Fruit fly (Drosophila melanogaster): Measurements from ENCODE around the gene Wdr33.

The Wdr33 gene

DNA sequence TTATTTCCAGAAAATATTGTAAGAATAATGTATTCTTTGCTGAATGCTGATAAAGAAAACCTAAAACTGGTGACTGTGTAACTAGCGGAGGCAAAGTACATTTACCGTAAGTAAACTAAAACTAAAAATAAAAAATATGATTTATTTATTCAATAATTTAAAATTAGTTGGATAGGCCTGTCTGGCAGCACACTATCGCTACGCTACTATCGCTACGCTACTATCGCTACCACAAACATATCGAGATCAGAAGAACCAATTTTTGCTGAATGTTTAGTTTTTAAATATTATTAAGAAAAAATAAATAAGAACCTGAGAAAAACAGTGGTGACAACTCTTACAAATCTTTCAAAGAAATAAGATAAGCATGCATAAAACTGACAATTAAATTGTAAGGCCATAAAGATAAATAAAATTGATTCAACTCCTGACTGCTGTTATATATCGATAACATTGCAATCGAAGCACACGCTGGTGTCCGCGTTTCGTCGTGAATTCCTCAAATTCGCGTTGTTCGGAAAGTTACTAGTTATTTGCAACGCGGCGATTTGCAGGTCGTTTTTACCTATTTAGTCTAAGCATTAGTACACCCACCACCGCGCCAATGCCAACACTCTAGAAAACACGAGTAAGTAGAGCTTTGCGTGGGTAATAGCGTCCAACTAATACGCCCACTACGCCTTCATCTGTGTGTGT is at the start of gene Wdr33:
Gene Wdr33 (plus strand): TSS at position 438 of the 696 bp plus-strand sequence.
- TF ChIP-seq CG8478 (optimal IDR thresholded peaks at IDR 0.05): no peak

DNA sequence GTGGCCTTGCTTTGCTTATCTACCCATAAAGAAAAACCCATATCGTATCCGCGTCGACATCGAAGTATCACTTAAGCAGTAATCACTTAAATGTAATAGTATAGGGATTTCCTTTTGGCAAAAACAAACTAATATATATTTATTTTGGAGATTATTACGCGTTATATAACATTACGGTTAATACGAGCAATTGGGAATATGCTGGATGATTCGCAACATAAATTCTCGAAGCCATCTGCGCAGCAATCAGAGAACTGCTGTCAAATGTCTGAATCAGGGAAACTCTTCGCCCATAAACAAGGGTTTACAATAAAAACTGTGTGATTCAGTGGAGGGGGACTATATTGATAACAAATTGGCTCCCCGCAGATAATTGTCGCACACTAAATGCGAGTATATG is 49.8 kb upstream of the Wdr33 start:
- TF ChIP-seq CTCF (optimal IDR thresholded peaks at IDR 0.05) (no peak), CG8478 (optimal IDR thresholded peaks at IDR 0.05) (no peak)

DNA sequence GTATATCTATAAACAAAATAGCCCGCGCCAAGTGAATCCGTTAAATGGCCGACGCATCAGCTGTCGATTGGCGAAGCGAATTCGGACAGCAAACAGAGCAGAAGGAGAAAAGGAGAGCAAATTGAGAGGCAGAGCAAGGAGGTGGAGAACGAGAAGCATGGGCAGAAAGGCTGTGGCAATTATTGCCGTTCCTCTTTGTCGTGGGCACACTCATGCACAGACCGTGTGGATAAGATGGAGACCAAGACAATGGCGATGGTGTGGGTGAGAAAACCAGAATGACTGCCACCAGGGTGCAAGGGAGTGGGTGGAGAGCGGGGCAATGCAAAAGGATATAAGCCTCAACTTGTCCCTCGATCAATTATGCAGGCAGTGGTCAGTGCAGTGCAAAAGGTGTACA is 49.3 kb upstream of the Wdr33 start:
- no peak for TF ChIP-seq CG8478 (optimal IDR thresholded peaks at IDR 0.05)
- no peak for TF ChIP-seq CTCF (optimal IDR thresholded peaks at IDR 0.05)

DNA sequence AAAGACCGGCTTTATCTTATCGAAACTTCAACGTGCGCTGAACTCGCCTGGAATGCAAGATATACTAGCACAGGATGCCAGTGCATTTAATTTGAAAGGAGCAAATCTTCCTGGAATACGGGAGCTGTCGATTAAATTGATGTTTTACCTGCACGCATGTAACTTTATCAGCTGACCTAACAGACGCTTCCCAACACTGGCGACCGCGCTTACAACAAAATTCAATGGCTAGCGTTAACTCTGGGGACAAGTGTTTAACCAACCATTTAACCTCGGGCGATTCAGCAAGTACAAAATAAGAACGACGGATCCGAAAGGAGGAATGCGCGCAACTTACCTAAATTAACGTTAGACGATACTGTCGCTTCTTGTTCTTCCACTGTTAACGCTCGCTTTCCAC is 48.7 kb upstream of the Wdr33 start:
- TF ChIP-seq CTCF (optimal IDR thresholded peaks at IDR 0.05) (peak in 1 of 2 experiments; percentile 42), CG8478 (optimal IDR thresholded peaks at IDR 0.05) (no peak)

- TF ChIP-seq CG8478 (optimal IDR thresholded peaks at IDR 0.05): no peak
Measured at dm6 chr3R:5612372-5613113, 47.9 kb upstream of the Wdr33 start, which contains the start of gene Rga. Gene Rga, minus strand, starts transcription at chr3R:5613112.

DNA sequence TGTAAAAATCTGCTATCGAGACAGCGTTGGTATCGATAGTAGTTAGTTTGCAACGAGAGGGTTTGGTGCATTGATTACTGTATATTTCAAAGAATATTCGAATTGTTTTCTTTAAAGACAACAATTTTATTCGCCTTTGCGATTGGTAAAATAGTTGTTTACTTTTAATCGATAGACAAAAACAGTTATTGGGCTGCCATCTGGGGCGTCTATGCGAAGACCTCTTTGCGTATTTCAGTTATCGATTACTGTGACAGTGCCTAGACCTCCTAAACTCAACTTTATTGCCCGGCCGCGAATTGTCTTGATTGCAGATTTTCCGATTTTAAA is 47.4 kb upstream of the Wdr33 start, which contains the start of gene Atu:
Gene Atu (plus strand): TSS at position 245 of the 330 bp plus-strand sequence.
- TF ChIP-seq CG8478 (optimal IDR thresholded peaks at IDR 0.05) (no peak), CTCF (optimal IDR thresholded peaks at IDR 0.05) (no peak)

- TF ChIP-seq CG8478 (optimal IDR thresholded peaks at IDR 0.05) (no peak), CTCF (optimal IDR thresholded peaks at IDR 0.05) (no peak)
Measured at dm6 chr3R:5615484-5615883, 45.0 kb upstream of the Wdr33 start.

dm6 chr3R:5617923-5618623 is 42.4 kb upstream of the Wdr33 start:
- TF ChIP-seq CG8478 (optimal IDR thresholded peaks at IDR 0.05) (no peak), CTCF (optimal IDR thresholded peaks at IDR 0.05) (no peak)

DNA sequence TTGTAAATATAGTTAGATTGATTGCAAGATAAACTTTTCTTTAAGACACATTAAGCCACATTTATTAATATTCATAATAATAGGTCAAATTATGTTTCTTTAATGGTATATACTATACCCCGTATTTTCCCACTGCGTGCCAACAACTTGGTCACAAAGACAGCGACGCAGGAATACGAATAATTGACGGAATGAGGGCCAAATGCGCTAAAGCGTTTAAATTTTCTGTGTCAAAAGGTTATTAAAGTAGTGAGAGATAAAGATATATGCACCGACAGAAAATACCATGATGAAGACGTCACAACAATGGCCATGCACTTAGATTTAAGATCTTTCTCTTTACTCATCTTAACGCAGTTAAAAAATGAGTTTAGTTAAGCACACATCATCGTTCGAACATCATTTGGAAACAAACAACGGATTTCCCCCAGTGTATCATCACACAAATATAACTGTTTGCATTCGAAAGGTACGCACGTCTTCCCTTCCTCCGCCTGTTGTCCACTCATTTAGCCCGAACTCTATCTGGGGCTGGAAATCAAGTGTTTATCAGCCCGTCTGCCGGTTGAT is 40.0 kb upstream of the Wdr33 start:
- TF ChIP-seq CG8478 (optimal IDR thresholded peaks at IDR 0.05) (no peak), CTCF (optimal IDR thresholded peaks at IDR 0.05) (no peak)

dm6 chr3R:5621714-5622405 is 38.6 kb upstream of the Wdr33 start:
- no peak for TF ChIP-seq CTCF (optimal IDR thresholded peaks at IDR 0.05)
- TF ChIP-seq CG8478 (optimal IDR thresholded peaks at IDR 0.05): no peak

DNA sequence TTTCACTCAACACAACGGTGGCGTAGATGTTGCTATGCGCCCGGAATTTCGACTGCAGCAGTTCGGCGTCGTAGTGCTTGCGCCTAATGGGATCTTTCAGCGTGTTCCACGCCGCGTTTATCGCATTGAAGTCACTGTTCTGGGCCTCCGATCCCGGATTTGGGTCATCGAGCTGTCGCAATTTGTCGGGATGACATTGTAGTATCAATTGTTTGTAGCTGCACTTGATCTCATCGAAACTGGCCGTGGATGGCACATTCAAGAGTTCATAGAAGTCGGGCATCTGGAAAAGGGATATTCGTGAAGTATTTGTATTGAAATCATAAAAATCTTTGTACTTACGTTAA is 38.1 kb upstream of the Wdr33 start:
- TF ChIP-seq CTCF (optimal IDR thresholded peaks at IDR 0.05) (no peak), CG8478 (optimal IDR thresholded peaks at IDR 0.05) (no peak)

- TF ChIP-seq CG8478 (optimal IDR thresholded peaks at IDR 0.05): no peak
- no peak for TF ChIP-seq CTCF (optimal IDR thresholded peaks at IDR 0.05)
Measured at dm6 chr3R:5622985-5623630, 37.3 kb upstream of the Wdr33 start.

DNA sequence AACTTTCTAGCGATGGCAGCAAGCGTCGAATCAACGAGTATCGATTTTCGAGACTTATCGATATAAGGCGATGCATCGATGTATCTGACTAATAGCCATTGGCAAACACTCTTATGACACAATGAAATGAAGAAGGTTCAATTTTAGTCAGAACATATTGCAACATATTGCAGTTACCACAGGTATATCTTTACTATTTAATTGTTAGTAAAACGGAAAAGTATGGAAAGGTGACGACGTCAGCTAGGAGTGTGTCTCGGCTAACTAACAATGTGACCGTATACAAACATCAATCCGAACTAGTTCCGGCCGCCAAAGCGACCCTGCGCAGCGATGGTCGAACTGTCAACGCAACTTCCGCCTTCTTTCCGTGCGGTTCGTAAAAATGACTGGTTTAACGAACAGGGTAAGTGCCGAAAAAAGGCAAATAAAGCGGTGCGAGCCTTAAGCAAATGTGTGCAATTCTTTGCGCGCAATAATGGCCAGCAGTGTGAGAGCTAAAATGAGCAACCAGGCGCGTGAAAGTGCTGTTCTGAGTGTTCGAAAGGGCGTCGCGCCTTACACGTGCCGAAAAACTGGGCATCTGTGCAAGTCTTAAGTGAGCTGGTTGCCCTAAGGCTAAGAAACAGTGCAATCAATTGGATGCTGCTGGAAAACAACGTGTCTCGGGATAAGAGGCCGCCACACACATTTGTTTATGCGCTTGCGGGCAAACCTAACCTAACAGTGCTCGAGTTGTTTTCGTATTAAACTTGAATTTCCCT is 36.1 kb upstream of the Wdr33 start, which contains the start of the genes Dph4, Spec2 and RpL13A:
Gene Dph4 (minus strand): TSS at position 11 of the 764 bp plus-strand sequence.
Gene Spec2 (minus strand): TSS at position 11 of the 764 bp plus-strand sequence.
Gene RpL13A (plus strand): TSS at position 360 of the 764 bp plus-strand sequence.
- TF ChIP-seq CG8478 (optimal IDR thresholded peaks at IDR 0.05) (no peak), CTCF (optimal IDR thresholded peaks at IDR 0.05) (peak; percentile 47 to 55)

DNA sequence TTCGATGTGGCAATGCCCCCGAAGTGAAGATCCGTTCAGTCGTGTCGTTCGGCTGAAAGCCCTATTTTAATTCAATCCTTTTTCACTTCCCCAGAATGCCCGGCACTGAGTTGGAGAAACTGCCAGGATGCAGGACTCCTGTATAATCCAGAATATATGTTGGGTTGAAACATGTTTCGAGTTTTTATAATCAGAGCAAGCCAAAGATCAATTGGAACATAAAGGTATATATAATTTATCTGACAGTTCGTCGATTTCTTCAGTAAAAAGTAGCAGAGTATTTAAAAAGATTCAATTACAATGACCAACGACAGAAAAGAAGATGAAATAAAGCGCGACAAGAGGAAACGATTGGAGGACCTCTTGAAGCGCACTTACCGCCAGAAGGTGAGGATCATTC is 32.9 kb upstream of the Wdr33 start, which contains the start of gene CG31551:
Gene CG31551 (plus strand): TSS at position 301 of the 400 bp plus-strand sequence.
- TF ChIP-seq CG8478 (optimal IDR thresholded peaks at IDR 0.05) (no peak), CTCF (optimal IDR thresholded peaks at IDR 0.05) (no peak)

Measured in S2 (cell line).